Fruit fly (Drosophila melanogaster) whole organism, pupa: Measurements from ENCODE around the gene CG9701.

ENCODE experiments used
- CG17806 ChIP-seq: fragments of 200-800 bp; sonication (Bioruptor generic); optimal IDR thresholded peaks from 2 replicates; lab custom pipeline; 2018; ENCODE audit warnings: missing biosample characterization, mild to moderate bottlenecking, missing genetic modification characterization, moderate library complexity
- Snoo ChIP-seq: fragments of 200-800 bp; sonication (Bioruptor generic); optimal IDR thresholded peaks from 3 replicates; lab custom pipeline; 2017; ENCODE audit warnings: missing biosample characterization, mild to moderate bottlenecking, missing genetic modification characterization, inconsistent platforms

dm6 chr3L:16782218-16782763 is 48.9 kb downstream of the CG9701 start:
- peak; percentile 80 for TF ChIP-seq CG17806 (tag; lab: Kevin White, UChicago)
- TF ChIP-seq Snoo = peak; percentile 75
